Fruit fly (Drosophila melanogaster): ENCODE data around the gene M1BP.
A peak's percentile ranks its signal among the peaks of the same experiment; 100 is the strongest.

M1BP gene

dm6 chr3R:8748776-8749126, 17.3 kb upstream of the M1BP start:
- no peak for TF ChIP-seq sisA (GFP tag; IDR thresholded peaks at IDR 0.05)
- no peak for TF ChIP-seq hth (optimal IDR thresholded peaks at IDR 0.05)
- no peak for TF ChIP-seq D (optimal IDR thresholded peaks at IDR 0.05)
- TF ChIP-seq D (GFP tag; optimal IDR thresholded peaks at IDR 0.05): no peak
- TF ChIP-seq CG3163 (GFP tag; optimal IDR thresholded peaks at IDR 0.05): no peak
- TF ChIP-seq vfl (GFP tag; optimal IDR thresholded peaks at IDR 0.05): no peak
- no peak for TF ChIP-seq Gsc (GFP tag; IDR thresholded peaks at IDR 0.05)
- no peak for TF ChIP-seq CG9932 (GFP tag; IDR thresholded peaks at IDR 0.05)
- TF ChIP-seq CG15696 (tag; optimal IDR thresholded peaks at IDR 0.05): no peak
- TF ChIP-seq CG8089 (GFP tag; optimal IDR thresholded peaks at IDR 0.05): no peak
- no peak for TF ChIP-seq H15 (GFP tag; IDR thresholded peaks at IDR 0.05)
- no peak for TF ChIP-seq CHES-1-like (GFP tag; optimal IDR thresholded peaks at IDR 0.05)
- no peak for TF ChIP-seq luna (GFP tag; optimal IDR thresholded peaks at IDR 0.05)
- no peak for TF ChIP-seq sr (GFP tag; IDR thresholded peaks at IDR 0.05)

- TF ChIP-seq CG7745 (tag; optimal IDR thresholded peaks at IDR 0.05) (no peak), lilli (GFP tag; optimal IDR thresholded peaks at IDR 0.05) (peak; percentile 14), hth (optimal IDR thresholded peaks at IDR 0.05) (no peak), HmgD (GFP tag; optimal IDR thresholded peaks at IDR 0.05) (no peak), Hr78 (GFP tag; optimal IDR thresholded peaks at IDR 0.05) (no peak), bcd (GFP tag; optimal IDR thresholded peaks at IDR 0.05) (peak; percentile 11), grn (GFP tag; optimal IDR thresholded peaks at IDR 0.05) (no peak), CG32772 (GFP tag; IDR thresholded peaks at IDR 0.05) (no peak), pzg (GFP tag; optimal IDR thresholded peaks at IDR 0.05) (no peak), NfI (GFP tag; optimal IDR thresholded peaks at IDR 0.05) (no peak), B-H2 (GFP tag; optimal IDR thresholded peaks at IDR 0.05) (no peak), Drgx (GFP tag; IDR thresholded peaks at IDR 0.05) (peak; percentile 72; the same call in 1 of the 2 replicates), hb (GFP tag; IDR thresholded peaks at IDR 0.05; ENCODE audit: partially characterized antibody) (no peak), CG14050 (GFP tag; IDR thresholded peaks at IDR 0.05) (no peak), pb (GFP tag; optimal IDR thresholded peaks at IDR 0.05) (no peak), twi (tag; optimal IDR thresholded peaks at IDR 0.05) (no peak), Eip74EF (GFP tag; optimal IDR thresholded peaks at IDR 0.05) (no peak), stc (GFP tag; IDR thresholded peaks at IDR 0.05) (0 out of 2 replicates have a peak, but pooled peaks have one; percentile 28), CG12769 (tag; optimal IDR thresholded peaks at IDR 0.05) (no peak), Mad (GFP tag; optimal IDR thresholded peaks at IDR 0.05) (no peak), CG3838 (GFP tag; optimal IDR thresholded peaks at IDR 0.05) (no peak), CG6765 (GFP tag; optimal IDR thresholded peaks at IDR 0.05) (peak; percentile 16), nmo (GFP tag; optimal IDR thresholded peaks at IDR 0.05) (peak; percentile 10), CG10565 (GFP tag; optimal IDR thresholded peaks at IDR 0.05) (no peak), CG2875 (GFP tag; optimal IDR thresholded peaks at IDR 0.05) (no peak), Hey (tag; optimal IDR thresholded peaks at IDR 0.05) (no peak), CG1792 (GFP tag; optimal IDR thresholded peaks at IDR 0.05) (no peak), ci (GFP tag; IDR thresholded peaks at IDR 0.05) (no peak), MBD-R2 (GFP tag; IDR thresholded peaks at IDR 0.05) (no peak), ATbp (GFP tag; optimal IDR thresholded peaks at IDR 0.05) (no peak), CG7987 (GFP tag; optimal IDR thresholded peaks at IDR 0.05) (no peak), CG8944 (GFP tag; optimal IDR thresholded peaks at IDR 0.05) (no peak), lbe (GFP tag; optimal IDR thresholded peaks at IDR 0.05) (peak; percentile 28), CG16813 (GFP tag; IDR thresholded peaks at IDR 0.05; ENCODE audit: partially characterized antibody) (no peak), CG30403 (GFP tag; optimal IDR thresholded peaks at IDR 0.05) (no peak), cg (GFP tag; optimal IDR thresholded peaks at IDR 0.05) (peak; percentile 81)
Measured at dm6 chr3R:8747871-8748775, 16.6 kb upstream of the M1BP start.

Data from whole organism, embryonic.